Fruit fly (Drosophila melanogaster) whole organism, embryonic: ENCODE measurements around the gene Mrgn1.

Experiments
- Abd-B ChIP-seq: fragments of 200-800 bp; sonication (Bioruptor generic); optimal IDR thresholded peaks from 2 replicates; lab custom pipeline; 2018; ENCODE audit warnings: missing biosample characterization, mild to moderate bottlenecking, missing genetic modification characterization, moderate library complexity
- B-H1 ChIP-seq: fragments of 200-800 bp; sonication (Bioruptor generic); IDR thresholded peaks from 3 replicates; pipeline ENCODE4 v1.3.6; 2022; ENCODE audit warnings: missing biosample characterization, missing genetic modification characterization
- B-H2 ChIP-seq: fragments of 200-800 bp; sonication (Bioruptor generic); optimal IDR thresholded peaks from 2 replicates; lab custom pipeline; 2018; ENCODE audit warnings: missing biosample characterization, mild to moderate bottlenecking, missing genetic modification characterization
- Bdp1 ChIP-seq: fragments of 200-800 bp; sonication (Bioruptor generic); optimal IDR thresholded peaks from 3 replicates; lab custom pipeline; 2016; ENCODE audit warnings: missing biosample characterization, missing genetic modification characterization
- CG10147 ChIP-seq: fragments of 200-800 bp; sonication (Bioruptor generic); optimal IDR thresholded peaks from 2 replicates; lab custom pipeline; 2019; ENCODE audit warnings: missing biosample characterization, mild to moderate bottlenecking, missing genetic modification characterization, moderate library complexity
- CG10267 ChIP-seq: fragments of 200-800 bp; sonication (Bioruptor generic); optimal IDR thresholded peaks from 2 replicates; lab custom pipeline; 2018; ENCODE audit warnings: missing biosample characterization, mild to moderate bottlenecking, missing genetic modification characterization, moderate library complexity
- CG12219 ChIP-seq: fragments of 200-800 bp; sonication (Bioruptor generic); optimal IDR thresholded peaks from 3 replicates; lab custom pipeline; 2018; ENCODE audit warnings: missing biosample characterization, mild to moderate bottlenecking, missing genetic modification characterization
- CG12299 ChIP-seq: fragments of 200-800 bp; sonication (Bioruptor generic); optimal IDR thresholded peaks from 2 replicates; lab custom pipeline; 2018; ENCODE audit warnings: missing biosample characterization, mild to moderate bottlenecking, missing genetic modification characterization
- CG12391 ChIP-seq: fragments of 200-800 bp; sonication (Bioruptor generic); optimal IDR thresholded peaks from 3 replicates; lab custom pipeline; 2018; ENCODE audit warnings: missing biosample characterization, mild to moderate bottlenecking, missing genetic modification characterization, moderate library complexity
- CG12769 ChIP-seq: fragments of 200-800 bp; sonication (Bioruptor generic); optimal IDR thresholded peaks from 2 replicates; lab custom pipeline; 2019; ENCODE audit warnings: missing biosample characterization, mild to moderate bottlenecking, missing genetic modification characterization, moderate library complexity
- CG13624 ChIP-seq: fragments of 200-800 bp; sonication (Bioruptor generic); optimal IDR thresholded peaks from 2 replicates; lab custom pipeline; 2016; ENCODE audit warnings: missing biosample characterization, missing genetic modification characterization
- CG15269 ChIP-seq: fragments of 200-800 bp; sonication (Bioruptor generic); optimal IDR thresholded peaks from 2 replicates; lab custom pipeline; 2018; ENCODE audit warnings: missing biosample characterization, mild to moderate bottlenecking, missing genetic modification characterization, moderate library complexity
- CG15601 ChIP-seq: fragments of 200-800 bp; sonication (Bioruptor generic); optimal IDR thresholded peaks from 3 replicates; lab custom pipeline; 2019; ENCODE audit warnings: missing biosample characterization, mild to moderate bottlenecking, missing genetic modification characterization, moderate library complexity
- CG16779 ChIP-seq: fragments of 200-800 bp; sonication (Bioruptor generic); IDR thresholded peaks from 2 replicates; pipeline ENCODE4 v1.3.6; 2022; ENCODE audit warnings: missing biosample characterization, missing genetic modification characterization
- CG18476 ChIP-seq: fragments of 200-800 bp; sonication (Bioruptor generic); optimal IDR thresholded peaks from 2 replicates; lab custom pipeline; 2016; ENCODE audit warnings: missing biosample characterization, mild to moderate bottlenecking, missing genetic modification characterization
- CG30403 ChIP-seq: fragments of 200-800 bp; sonication (Bioruptor generic); optimal IDR thresholded peaks from 3 replicates; lab custom pipeline; 2016; ENCODE audit warnings: missing biosample characterization, missing genetic modification characterization
- CG4854 ChIP-seq: fragments of 200-800 bp; sonication (Bioruptor generic); optimal IDR thresholded peaks from 2 replicates; lab custom pipeline; 2016; ENCODE audit warnings: missing biosample characterization, missing genetic modification characterization, inconsistent platforms
- CG6175 ChIP-seq: fragments of 200-800 bp; sonication (Bioruptor generic); IDR thresholded peaks from 3 replicates; pipeline ENCODE4 v1.3.6; 2022; ENCODE audit warnings: missing biosample characterization, missing genetic modification characterization
- CG6272 ChIP-seq: fragments of 200-800 bp; sonication (Bioruptor generic); IDR thresholded peaks from 2 replicates; pipeline ENCODE4 v1.3.6; 2022; ENCODE audit warnings: missing biosample characterization, missing genetic modification characterization
- CG7556 ChIP-seq: fragments of 200-800 bp; sonication (Bioruptor generic); optimal IDR thresholded peaks from 2 replicates; lab custom pipeline; 2017; ENCODE audit warnings: missing biosample characterization, mild to moderate bottlenecking, missing genetic modification characterization
- CG8388 ChIP-seq: fragments of 200-800 bp; sonication (Bioruptor generic); optimal IDR thresholded peaks from 2 replicates; lab custom pipeline; 2019; ENCODE audit warnings: missing biosample characterization, mild to moderate bottlenecking, missing genetic modification characterization, moderate library complexity
- Deaf1 ChIP-seq: fragments of 200-800 bp; optimal IDR thresholded peaks from 3 replicates; lab custom pipeline; 2019; ENCODE audit warnings: missing biosample characterization, mild to moderate bottlenecking, missing genetic modification characterization, moderate library complexity
- Dll ChIP-seq: fragments of 200-800 bp; sonication (Bioruptor generic); IDR thresholded peaks from 4 replicates; pipeline ENCODE4 v1.3.6; 2022; ENCODE audit warnings: missing biosample characterization, missing genetic modification characterization; ENCODE audit not compliant: partially characterized antibody
- E2f2 ChIP-seq: fragments of 200-800 bp; sonication (Bioruptor generic); IDR thresholded peaks from 2 replicates; pipeline ENCODE4 v1.3.6; 2022; ENCODE audit warnings: missing biosample characterization, missing genetic modification characterization
- HLHmδ ChIP-seq: fragments of 200-800 bp; sonication (Bioruptor generic); optimal IDR thresholded peaks from 2 replicates; lab custom pipeline; 2018; ENCODE audit warnings: missing biosample characterization, mild to moderate bottlenecking, missing genetic modification characterization, moderate library complexity
- Hand ChIP-seq: fragments of 200-800 bp; sonication (Bioruptor generic); optimal IDR thresholded peaks from 2 replicates; lab custom pipeline; 2017; ENCODE audit warnings: mild to moderate bottlenecking, missing biosample characterization, missing genetic modification reagents, missing genetic modification characterization
- Hmx ChIP-seq: fragments of 200-800 bp; sonication (Bioruptor generic); optimal IDR thresholded peaks from 2 replicates; lab custom pipeline; 2016; ENCODE audit warnings: missing biosample characterization, missing genetic modification characterization
- Hsf ChIP-seq: fragments of 200-800 bp; sonication (Bioruptor generic); optimal IDR thresholded peaks from 3 replicates; lab custom pipeline; 2016; ENCODE audit warnings: missing biosample characterization, missing genetic modification characterization
- MBD-R2 ChIP-seq: fragments of 200-800 bp; sonication (Bioruptor generic); IDR thresholded peaks from 2 replicates; pipeline ENCODE4 v1.3.6; 2022; ENCODE audit warnings: missing biosample characterization, missing genetic modification characterization
- PHDP ChIP-seq: fragments of 200-800 bp; sonication (Bioruptor generic); optimal IDR thresholded peaks from 3 replicates; lab custom pipeline; 2018; ENCODE audit warnings: missing biosample characterization, mild to moderate bottlenecking, missing genetic modification characterization, moderate library complexity
- Rfx ChIP-seq: fragments of 200-800 bp; sonication (Bioruptor generic); IDR thresholded peaks from 2 replicates; pipeline ENCODE4 v1.3.6; 2022; ENCODE audit warnings: missing biosample characterization, missing genetic modification characterization
- Rx ChIP-seq: fragments of 200-800 bp; sonication (Bioruptor generic); IDR thresholded peaks from 2 replicates; pipeline ENCODE4 v1.3.6; 2022; ENCODE audit warnings: missing biosample characterization, missing genetic modification characterization
- Six4 ChIP-seq: fragments of 200-800 bp; sonication (Bioruptor generic); optimal IDR thresholded peaks from 2 replicates; lab custom pipeline; 2016; ENCODE audit warnings: missing biosample characterization, missing genetic modification characterization
- Taf1 ChIP-seq: fragments of 200-800 bp; sonication (Bioruptor generic); IDR thresholded peaks from 2 replicates; pipeline ENCODE4 v1.3.6; 2022; ENCODE audit warnings: missing biosample characterization, missing genetic modification characterization
- Trl ChIP-seq, 3 experiments: fragments of >200 bp in 2 of 3; fragments of 200-800 bp in 1 of 3; sonication (Bioruptor generic) in 1 of 3; optimal IDR thresholded peaks; 2 replicates in 1 of 3; 3 replicates in 2 of 3; lab custom pipeline; 2016 to 2017; ENCODE audit warnings: missing biosample characterization in 1 of 3, missing genetic modification characterization in 1 of 3
- YL-1 ChIP-seq: fragments of 200-800 bp; sonication (Bioruptor generic); optimal IDR thresholded peaks from 3 replicates; lab custom pipeline; 2017; ENCODE audit warnings: missing biosample characterization, mild to moderate bottlenecking, missing genetic modification characterization
- ash1 ChIP-seq: fragments of 200-800 bp; sonication (Bioruptor generic); optimal IDR thresholded peaks from 2 replicates; lab custom pipeline; 2018; ENCODE audit warnings: missing biosample characterization, mild to moderate bottlenecking, missing genetic modification characterization
- bigmax ChIP-seq: fragments of 200-800 bp; sonication (Bioruptor generic); optimal IDR thresholded peaks from 2 replicates; lab custom pipeline; 2018; ENCODE audit warnings: missing biosample characterization, mild to moderate bottlenecking, missing genetic modification characterization
- cas ChIP-seq: fragments of 200-800 bp; sonication (Bioruptor generic); IDR thresholded peaks from 2 replicates; pipeline ENCODE4 v1.3.6; 2022; ENCODE audit warnings: missing biosample characterization, missing genetic modification characterization
- chm ChIP-seq: fragments of 200-800 bp; sonication (Bioruptor generic); IDR thresholded peaks from 2 replicates; pipeline ENCODE4 v1.3.6; 2022; ENCODE audit warnings: missing biosample characterization, missing genetic modification characterization
- chn ChIP-seq: fragments of 200-800 bp; sonication (Bioruptor generic); optimal IDR thresholded peaks from 2 replicates; lab custom pipeline; 2016; ENCODE audit warnings: missing biosample characterization, missing genetic modification characterization
- hth ChIP-seq: fragments of >200 bp; optimal IDR thresholded peaks from 2 replicates; lab custom pipeline; 2017; ENCODE audit warnings: inconsistent platforms
- nmo ChIP-seq: fragments of 200-800 bp; sonication (Bioruptor generic); optimal IDR thresholded peaks from 2 replicates; lab custom pipeline; 2018; ENCODE audit warnings: missing biosample characterization, mild to moderate bottlenecking, missing genetic modification characterization, moderate library complexity
- p53 ChIP-seq: fragments of 200-800 bp; sonication (Bioruptor generic); optimal IDR thresholded peaks from 2 replicates; lab custom pipeline; 2016; ENCODE audit warnings: missing biosample characterization, missing genetic modification characterization
- pfk ChIP-seq: fragments of 200-800 bp; sonication (Bioruptor generic); optimal IDR thresholded peaks from 2 replicates; lab custom pipeline; 2018; ENCODE audit warnings: missing biosample characterization, mild to moderate bottlenecking, missing genetic modification characterization, moderate library complexity
- pho ChIP-seq: fragments of 200-800 bp; sonication (Bioruptor generic); optimal IDR thresholded peaks from 2 replicates; lab custom pipeline; 2016; ENCODE audit warnings: missing biosample characterization, missing genetic modification characterization
- ranshi ChIP-seq: fragments of 200-800 bp; sonication (Bioruptor generic); IDR thresholded peaks from 2 replicates; pipeline ENCODE4 v1.3.6; 2022; ENCODE audit warnings: missing biosample characterization, missing genetic modification characterization
- repo ChIP-seq: fragments of 200-800 bp; sonication (Bioruptor generic); optimal IDR thresholded peaks from 2 replicates; lab custom pipeline; 2016; ENCODE audit warnings: missing biosample characterization, missing genetic modification characterization
- slou ChIP-seq: fragments of 200-800 bp; sonication (Bioruptor generic); optimal IDR thresholded peaks from 3 replicates; lab custom pipeline; 2016; ENCODE audit warnings: missing biosample characterization, missing genetic modification characterization
- tap ChIP-seq: fragments of 200-800 bp; optimal IDR thresholded peaks from 3 replicates; lab custom pipeline; 2019; ENCODE audit warnings: missing biosample characterization, mild to moderate bottlenecking, missing genetic modification characterization, moderate library complexity

Mrgn1 gene

dm6 chrX:13756776-13757312 lies 35.1 kb upstream of the Mrgn1 start, which contains the start of the genes CG32625 and Rtc1 (continued):
- TF ChIP-seq E2f2 (GFP tag; lab: Robert Waterston, UW) (peak; percentile 61), pho (no peak), MBD-R2 (peak; percentile 60), CG12299 (tag; lab: Kevin White, UChicago) (peak; percentile 58), CG15269 (tag; lab: Kevin White, UChicago) (peak; percentile 68), CG4854 (GFP tag; lab: Kevin White, UChicago) (peak; percentile 21), CG15601 (tag; lab: Kevin White, UChicago) (peak; percentile 54), Trl (optimal IDR thresholded peaks at IDR 0.05; lab: Kevin White, UChicago) (no peak), Trl (GFP tag; optimal IDR thresholded peaks at IDR 0.05; lab: Kevin White, UChicago) (no peak), repo (GFP tag; lab: Kevin White, UChicago) (no peak), pfk (GFP tag; lab: Kevin White, UChicago) (no peak), Dll (GFP tag; lab: Robert Waterston, UW) (peak; percentile 76), tap (tag; lab: Kevin White, UChicago) (peak; percentile 37), Hsf (peak; percentile 28), Taf1 (GFP tag; lab: Robert Waterston, UW) (peak; percentile 36; the same call in 1 of the 2 replicates), HLHmδ (GFP tag; lab: Kevin White, UChicago) (no peak), chn (GFP tag; lab: Kevin White, UChicago) (no peak), nmo (GFP tag; lab: Kevin White, UChicago) (peak; percentile 63), chm (GFP tag; lab: Robert Waterston, UW) (0 out of 2 replicates have a peak, but pooled peaks have one; percentile 24), ranshi (GFP tag; lab: Robert Waterston, UW) (0 out of 2 replicates have a peak, but pooled peaks have one; percentile 4), CG30403 (GFP tag; lab: Kevin White, UChicago) (peak; percentile 64), slou (GFP tag; lab: Kevin White, UChicago) (no peak), YL-1 (GFP tag; lab: Kevin White, UChicago) (peak; percentile 40), B-H1 (GFP tag; lab: Robert Waterston, UW) (no peak), CG12769 (tag; lab: Kevin White, UChicago) (no peak), Rx (GFP tag; lab: Robert Waterston, UW) (no peak), Six4 (GFP tag; lab: Kevin White, UChicago) (peak; percentile 16), CG8388 (GFP tag; lab: Kevin White, UChicago) (peak; percentile 36), CG12391 (tag; lab: Kevin White, UChicago) (peak; percentile 75), Deaf1 (tag; lab: Kevin White, UChicago) (peak; percentile 22), CG13624 (GFP tag; lab: Kevin White, UChicago) (peak; percentile 27), CG12219 (GFP tag; lab: Kevin White, UChicago) (no peak), CG16779 (GFP tag; lab: Robert Waterston, UW) (no peak), Bdp1 (GFP tag; lab: Kevin White, UChicago) (no peak), Abd-B (no peak), CG10147 (GFP tag; lab: Kevin White, UChicago) (peak; percentile 53), hth (lab: Kevin White, UChicago) (no peak), ash1 (GFP tag; lab: Kevin White, UChicago) (no peak), B-H2 (GFP tag; lab: Kevin White, UChicago) (peak; percentile 70), CG7556 (GFP tag; lab: Kevin White, UChicago) (peak; percentile 41), CG6175 (GFP tag; lab: Robert Waterston, UW) (no peak), CG10267 (tag; lab: Kevin White, UChicago) (peak; percentile 66), bigmax (GFP tag; lab: Kevin White, UChicago) (no peak), Hand (GFP tag; lab: Kevin White, UChicago) (peak; percentile 19), PHDP (tag; lab: Kevin White, UChicago) (peak; percentile 60), CG18476 (GFP tag; lab: Kevin White, UChicago) (peak; percentile 21), Hmx (GFP tag; lab: Kevin White, UChicago) (no peak), CG6272 (GFP tag; lab: Robert Waterston, UW) (no peak), cas (GFP tag; lab: Robert Waterston, UW) (no peak), Rfx (GFP tag; lab: Robert Waterston, UW) (peak; percentile 65), p53 (GFP tag; lab: Kevin White, UChicago) (no peak)
